Worm (Caenorhabditis elegans) whole organism, L4 larva: Measurements from ENCODE around the gene Y70G10A.4.

Experiments
- D1046.2 ChIP-seq: fragments of 200-800 bp; sonication (Bioruptor generic); IDR thresholded peaks from 2 replicates; pipeline ENCODE4 v1.3.6; 2022; ENCODE audit warnings: missing genetic modification characterization, missing compliant biosample characterization
- F10B5.3 ChIP-seq: sonication (generic microtip); optimal IDR thresholded peaks from 2 replicates; lab custom pipeline; 2016; ENCODE audit warnings: mild to moderate bottlenecking, missing genetic modification characterization, missing compliant biosample characterization
- F37D6.2 ChIP-seq: sonication (generic microtip); optimal IDR thresholded peaks from 2 replicates; lab custom pipeline; 2016; ENCODE audit warnings: mild to moderate bottlenecking, missing genetic modification characterization, missing compliant biosample characterization
- F44E2.7 ChIP-seq: fragments of 200-800 bp; sonication (Bioruptor generic); IDR thresholded peaks from 2 replicates; pipeline ENCODE4 v2.1.2; 2022; ENCODE audit warnings: missing genetic modification characterization, missing compliant biosample characterization
- T26A8.4 ChIP-seq: fragments of 200-800 bp; sonication (Bioruptor generic); IDR thresholded peaks from 2 replicates; pipeline ENCODE4 v1.3.6; 2022; ENCODE audit warnings: missing genetic modification characterization, missing compliant biosample characterization
- Y105C5A.15 ChIP-seq: fragments of 200-800 bp; sonication (Bioruptor generic); IDR thresholded peaks from 2 replicates; pipeline ENCODE4 v1.3.6; 2022; ENCODE audit warnings: missing genetic modification characterization, missing compliant biosample characterization
- Y48G9A.11 ChIP-seq: fragments of 200-800 bp; sonication (Bioruptor generic); IDR thresholded peaks from 2 replicates; pipeline ENCODE4 v1.3.6; 2022; ENCODE audit warnings: missing genetic modification reagents, missing genetic modification characterization, missing compliant biosample characterization
- ZK337.2 ChIP-seq: fragments of 200-800 bp; sonication (Bioruptor generic); IDR thresholded peaks from 2 replicates; pipeline ENCODE4 v1.3.6; 2022; ENCODE audit warnings: missing genetic modification reagents, missing genetic modification characterization, missing compliant biosample characterization
- arid-1 ChIP-seq: fragments of 200-800 bp; sonication (Bioruptor generic); conservative IDR thresholded peaks from 2 replicates; pipeline ENCODE4 v1.3.6; 2022; ENCODE audit warnings: missing genetic modification reagents, missing genetic modification characterization, missing compliant biosample characterization
- ceh-28 ChIP-seq: fragments of 150-350 bp; optimal IDR thresholded peaks from 2 replicates; lab custom pipeline; 2014; ENCODE audit warnings: missing biosample characterization, missing genetic modification reagents, missing genetic modification characterization
- ceh-82 ChIP-seq: sonication (generic microtip); optimal IDR thresholded peaks from 2 replicates; lab custom pipeline; 2017; ENCODE audit warnings: missing biosample characterization, missing genetic modification characterization
- daf-16 ChIP-seq, 3 experiments: sonication (generic microtip); optimal IDR thresholded peaks; 2 replicates each; lab custom pipeline; 2016 to 2017; ENCODE audit warnings: missing genetic modification characterization in 3 of 3, missing genetic modification reagents in 3 of 3, mild to moderate bottlenecking in 2 of 3, missing compliant biosample characterization in 2 of 3, missing biosample characterization in 1 of 3, moderate library complexity in 1 of 3
- dmd-8 ChIP-seq: fragments of 200-800 bp; sonication (Bioruptor generic); IDR thresholded peaks from 2 replicates; pipeline ENCODE4 v1.3.6; 2022; ENCODE audit warnings: missing genetic modification characterization, missing compliant biosample characterization
- dmd-9 ChIP-seq: fragments of 200-800 bp; sonication (Bioruptor generic); IDR thresholded peaks from 2 replicates; pipeline ENCODE4 v1.3.6; 2022; ENCODE audit warnings: missing genetic modification reagents, missing genetic modification characterization, missing compliant biosample characterization
- dpl-1 ChIP-seq: fragments of 150-350 bp; optimal IDR thresholded peaks from 2 replicates; lab custom pipeline; 2014; ENCODE audit warnings: missing biosample characterization, missing genetic modification reagents, missing genetic modification characterization
- dve-1 ChIP-seq: sonication (generic microtip); optimal IDR thresholded peaks from 2 replicates; lab custom pipeline; 2017; ENCODE audit warnings: antibody characterized with exemption, mild to moderate bottlenecking, missing genetic modification characterization, missing compliant biosample characterization; ENCODE audit not compliant: insufficient read depth
- hif-1 ChIP-seq, 2 experiments: sonication (generic microtip); optimal IDR thresholded peaks; 2 replicates each; lab custom pipeline; 2016 to 2017; ENCODE audit warnings: missing compliant biosample characterization in 2 of 2, missing genetic modification characterization in 2 of 2, missing genetic modification reagents in 2 of 2, missing genotype in 2 of 2, mild to moderate bottlenecking in 1 of 2
- hmg-1.1 ChIP-seq: fragments of 200-800 bp; sonication (Bioruptor generic); IDR thresholded peaks from 2 replicates; pipeline ENCODE4 v1.3.6; 2022; ENCODE audit warnings: missing genetic modification reagents, missing genetic modification characterization, missing compliant biosample characterization
- lin-1 ChIP-seq: fragments of 200-800 bp; sonication (Bioruptor generic); IDR thresholded peaks from 2 replicates; pipeline ENCODE4 v1.3.6; 2022; ENCODE audit warnings: missing genetic modification reagents, missing genetic modification characterization, missing compliant biosample characterization
- lin-13 ChIP-seq: fragments of 150-350 bp; optimal IDR thresholded peaks from 2 replicates; lab custom pipeline; 2014; ENCODE audit warnings: missing biosample characterization, missing genetic modification reagents, missing genetic modification characterization
- lir-3 ChIP-seq: sonication (generic microtip); optimal IDR thresholded peaks from 2 replicates; lab custom pipeline; 2016; ENCODE audit warnings: mild to moderate bottlenecking, missing genetic modification characterization, missing compliant biosample characterization
- madf-5 ChIP-seq, 2 experiments: fragments of 200-800 bp; sonication (Bioruptor generic); IDR thresholded peaks; 2 replicates each; pipeline ENCODE4 v1.3.6; 2022; ENCODE audit warnings: missing compliant biosample characterization in 2 of 2, missing genetic modification characterization in 2 of 2
- madf-9 ChIP-seq: fragments of 200-800 bp; sonication (Bioruptor generic); conservative IDR thresholded peaks from 2 replicates; pipeline ENCODE4 v1.3.6; 2022; ENCODE audit warnings: missing genetic modification reagents, missing genetic modification characterization, missing compliant biosample characterization
- mep-1 ChIP-seq: fragments of 150-350 bp; sonication (generic microtip); optimal IDR thresholded peaks from 3 replicates; lab custom pipeline; 2014; ENCODE audit warnings: missing biosample characterization, missing genetic modification characterization
- mxl-2 ChIP-seq: fragments of 200-800 bp; sonication (Bioruptor generic); conservative IDR thresholded peaks from 2 replicates; pipeline ENCODE4 v1.3.6; 2022; ENCODE audit warnings: missing genetic modification reagents, missing genetic modification characterization, missing compliant biosample characterization
- mxl-3 ChIP-seq: fragments of 200-800 bp; sonication (Bioruptor generic); optimal IDR thresholded peaks from 2 replicates; lab custom pipeline; 2018; ENCODE audit warnings: mild to moderate bottlenecking, missing genetic modification characterization, missing compliant biosample characterization
- nhr-102 ChIP-seq: sonication (generic microtip); optimal IDR thresholded peaks from 2 replicates; lab custom pipeline; 2016; ENCODE audit warnings: mild to moderate bottlenecking, missing genetic modification characterization, moderate library complexity, missing compliant biosample characterization
- nhr-11 ChIP-seq: fragments of 150-350 bp; optimal IDR thresholded peaks from 2 replicates; lab custom pipeline; 2014; ENCODE audit warnings: missing biosample characterization, missing genetic modification characterization
- nhr-237 ChIP-seq: sonication (generic microtip); optimal IDR thresholded peaks from 2 replicates; lab custom pipeline; 2017; ENCODE audit warnings: missing biosample characterization, missing genetic modification characterization
- nhr-28 ChIP-seq: fragments of 150-350 bp; optimal IDR thresholded peaks from 2 replicates; lab custom pipeline; 2014; ENCODE audit warnings: missing biosample characterization, missing genetic modification characterization
- nhr-41 ChIP-seq: fragments of 200-800 bp; sonication (Bioruptor generic); IDR thresholded peaks from 2 replicates; pipeline ENCODE4 v1.3.6; 2022; ENCODE audit warnings: missing genetic modification reagents, missing genetic modification characterization, missing compliant biosample characterization
- nhr-42 ChIP-seq: fragments of 200-800 bp; sonication (Bioruptor generic); IDR thresholded peaks from 2 replicates; pipeline ENCODE4 v1.3.6; 2022; ENCODE audit warnings: missing genetic modification characterization, missing compliant biosample characterization
- nhr-6 ChIP-seq: fragments of 150-350 bp; optimal IDR thresholded peaks from 2 replicates; lab custom pipeline; 2014; ENCODE audit warnings: missing biosample characterization, missing genetic modification characterization
- nhr-77 ChIP-seq: fragments of 150-350 bp; optimal IDR thresholded peaks from 2 replicates; lab custom pipeline; 2014; ENCODE audit warnings: missing biosample characterization, missing genetic modification characterization
- php-3 ChIP-seq: fragments of 200-800 bp; sonication (Bioruptor generic); IDR thresholded peaks from 2 replicates; pipeline ENCODE4 v1.3.6; 2022; ENCODE audit warnings: missing genetic modification reagents, missing genetic modification characterization, missing compliant biosample characterization
- pqm-1 ChIP-seq: sonication (generic microtip); optimal IDR thresholded peaks from 2 replicates; lab custom pipeline; 2017; ENCODE audit warnings: missing biosample characterization, missing genetic modification characterization
- rbr-2 ChIP-seq: sonication (generic microtip); optimal IDR thresholded peaks from 2 replicates; lab custom pipeline; 2016; ENCODE audit warnings: missing genotype, missing genetic modification characterization, missing compliant biosample characterization
- saeg-2 ChIP-seq: fragments of 200-800 bp; sonication (Bioruptor generic); IDR thresholded peaks from 2 replicates; pipeline ENCODE4 v1.3.6; 2022; ENCODE audit warnings: missing genetic modification reagents, missing genetic modification characterization, missing compliant biosample characterization
- sdz-12 ChIP-seq: fragments of 200-800 bp; sonication (Bioruptor generic); optimal IDR thresholded peaks from 2 replicates; lab custom pipeline; 2018; ENCODE audit warnings: mild to moderate bottlenecking, missing genetic modification characterization, missing compliant biosample characterization
- snpc-1.2 ChIP-seq: fragments of 200-800 bp; sonication (Bioruptor generic); IDR thresholded peaks from 2 replicates; pipeline ENCODE4 v1.3.6; 2022; ENCODE audit warnings: missing genetic modification reagents, missing genetic modification characterization, missing compliant biosample characterization
- spr-1 ChIP-seq: sonication (generic microtip); optimal IDR thresholded peaks from 2 replicates; lab custom pipeline; 2016; ENCODE audit warnings: mild to moderate bottlenecking, missing genetic modification characterization, missing compliant biosample characterization
- tra-1 ChIP-seq: fragments of 200-800 bp; sonication (Bioruptor generic); IDR thresholded peaks from 2 replicates; pipeline ENCODE4 v1.3.6; 2022; ENCODE audit warnings: missing genetic modification reagents, missing genetic modification characterization, missing compliant biosample characterization
- unc-62 ChIP-seq, 3 experiments: fragments of 150-350 bp in 1 of 3; sonication (generic microtip); optimal IDR thresholded peaks in 2 of 3; peaks in 1 of 3; 1 replicate in 1 of 3; 2 replicates in 2 of 3; lab custom pipeline; 2014 to 2017; ENCODE audit warnings: missing biosample characterization in 3 of 3, missing genetic modification characterization in 3 of 3, missing genetic modification reagents in 3 of 3, missing genotype in 1 of 3
- vab-7 ChIP-seq: fragments of 200-800 bp; sonication (Bioruptor generic); IDR thresholded peaks from 2 replicates; pipeline ENCODE4 v1.3.6; 2022; ENCODE audit warnings: missing genetic modification reagents, missing genetic modification characterization, missing compliant biosample characterization
- zag-1 ChIP-seq: fragments of 150-350 bp; optimal IDR thresholded peaks from 2 replicates; lab custom pipeline; 2014; ENCODE audit warnings: missing biosample characterization, missing genetic modification characterization
- zip-2 ChIP-seq: fragments of 150-350 bp; optimal IDR thresholded peaks from 2 replicates; lab custom pipeline; 2014; ENCODE audit warnings: missing biosample characterization, missing genetic modification characterization
- ztf-7 ChIP-seq: fragments of 150-350 bp; optimal IDR thresholded peaks from 2 replicates; lab custom pipeline; 2014; ENCODE audit warnings: missing biosample characterization, missing genetic modification characterization

The Y70G10A.4 gene

ce11 chrIII:10211889-10212494 lies 10.0 kb upstream of the Y70G10A.4 start, which contains the start of the genes blos-1 and best-18:
Gene blos-1 (minus strand): TSS chrIII:10211946.
Gene best-18 (plus strand): TSS chrIII:10212396.
- TF ChIP-seq nhr-28 = peak; percentile 31
- TF ChIP-seq nhr-77 (tag; lab: Kevin White, UChicago) = peak; percentile 15
- TF ChIP-seq dve-1 (tag; lab: Kevin White, UChicago) = no peak
- TF ChIP-seq hif-1 (tag; optimal IDR thresholded peaks at IDR 0.05; lab: Kevin White, UChicago) = no peak
- TF ChIP-seq Y105C5A.15 (GFP tag; lab: Robert Waterston, UW) = no peak
- TF ChIP-seq madf-5 (GFP tag; IDR thresholded peaks at IDR 0.05; lab: Robert Waterston, UW) = no peak
- no peak for TF ChIP-seq daf-16 (GFP tag; optimal IDR thresholded peaks at IDR 0.05; lab: Kevin White, UChicago)
- TF ChIP-seq daf-16 (tag; optimal IDR thresholded peaks at IDR 0.05; lab: Kevin White, UChicago) = peak; percentile 69
- no peak for TF ChIP-seq lin-13 (GFP tag; lab: Kevin White, UChicago)
- TF ChIP-seq arid-1 = no peak
- no peak for TF ChIP-seq nhr-102 (tag; lab: Kevin White, UChicago)
- TF ChIP-seq saeg-2 (GFP tag; lab: Robert Waterston, UW) = no peak
- TF ChIP-seq mep-1 = no peak
- TF ChIP-seq lir-3 (tag; lab: Kevin White, UChicago) = no peak
- TF ChIP-seq rbr-2 (tag; lab: Kevin White, UChicago) = no peak
- TF ChIP-seq nhr-6 (tag; lab: Kevin White, UChicago) = no peak
- TF ChIP-seq zag-1 = no peak
- TF ChIP-seq mxl-2 (GFP tag; lab: Robert Waterston, UW) = no peak
- no peak for TF ChIP-seq ztf-7 (tag; lab: Kevin White, UChicago)
- TF ChIP-seq ceh-82 (tag; lab: Kevin White, UChicago) = no peak
- no peak for TF ChIP-seq dmd-9 (GFP tag; lab: Robert Waterston, UW)
- TF ChIP-seq nhr-41 (GFP tag; lab: Robert Waterston, UW) = no peak
- no peak for TF ChIP-seq F10B5.3
- TF ChIP-seq unc-62 (GFP tag; optimal IDR thresholded peaks at IDR 0.05 in 1 of 2; lab: Kevin White, UChicago) = no peak
- TF ChIP-seq unc-62 (tag; optimal IDR thresholded peaks at IDR 0.05; lab: Kevin White, UChicago) = no peak
- no peak for TF ChIP-seq nhr-42 (GFP tag; lab: Robert Waterston, UW)

- TF ChIP-seq F10B5.3 (peak; percentile 33), nhr-28 (no peak), arid-1 (peak; percentile 70), F44E2.7 (GFP tag; lab: Robert Waterston, UW) (no peak), daf-16 (GFP tag; optimal IDR thresholded peaks at IDR 0.05; lab: Kevin White, UChicago) (peak; percentile 40 to 51), daf-16 (tag; optimal IDR thresholded peaks at IDR 0.05; lab: Kevin White, UChicago) (peak; percentile 69), zag-1 (no peak), dpl-1 (GFP tag; lab: Kevin White, UChicago) (no peak), sdz-12 (GFP tag; lab: Kevin White, UChicago) (peak; percentile 86), lin-1 (GFP tag; lab: Robert Waterston, UW) (peak; percentile 61; the same call in 1 of the 2 replicates), mxl-3 (GFP tag; lab: Kevin White, UChicago) (no peak), vab-7 (GFP tag; lab: Robert Waterston, UW) (no peak), tra-1 (peak; percentile 50), snpc-1.2 (GFP tag; lab: Robert Waterston, UW) (0 out of 2 replicates have a peak, but pooled peaks have one; percentile 58), pqm-1 (tag; lab: Kevin White, UChicago) (no peak), spr-1 (tag; lab: Kevin White, UChicago) (peak; percentile 56), nhr-11 (tag; lab: Kevin White, UChicago) (no peak), nhr-237 (no peak), mep-1 (peak; percentile 87), T26A8.4 (GFP tag; lab: Robert Waterston, UW) (peak; percentile 91), F37D6.2 (no peak), ceh-28 (no peak), ZK337.2 (GFP tag; lab: Robert Waterston, UW) (0 out of 2 replicates have a peak, but pooled peaks have one; percentile 25), php-3 (GFP tag; lab: Robert Waterston, UW) (0 out of 2 replicates have a peak, but pooled peaks have one; percentile 63), hmg-1.1 (GFP tag; lab: Robert Waterston, UW) (peak; percentile 43; the same call in 1 of the 2 replicates), rbr-2 (tag; lab: Kevin White, UChicago) (peak; percentile 17), madf-9 (GFP tag; lab: Robert Waterston, UW) (peak; percentile 79), Y48G9A.11 (GFP tag; lab: Robert Waterston, UW) (peak; percentile 70), zip-2 (tag; lab: Kevin White, UChicago) (peak; percentile 45), D1046.2 (GFP tag; lab: Robert Waterston, UW) (peak; percentile 81; the same call in 1 of the 2 replicates), dmd-8 (0 out of 2 replicates have a peak, but pooled peaks have one; percentile 37)
Measured at ce11 chrIII:10214540-10214979, 7.4 kb upstream of the Y70G10A.4 start.
